Fruit fly (Drosophila melanogaster): ENCODE results near the gene Hmu.
A peak's percentile ranks its signal among the peaks of the same experiment; 100 is the strongest.

Hmu gene

DNA sequence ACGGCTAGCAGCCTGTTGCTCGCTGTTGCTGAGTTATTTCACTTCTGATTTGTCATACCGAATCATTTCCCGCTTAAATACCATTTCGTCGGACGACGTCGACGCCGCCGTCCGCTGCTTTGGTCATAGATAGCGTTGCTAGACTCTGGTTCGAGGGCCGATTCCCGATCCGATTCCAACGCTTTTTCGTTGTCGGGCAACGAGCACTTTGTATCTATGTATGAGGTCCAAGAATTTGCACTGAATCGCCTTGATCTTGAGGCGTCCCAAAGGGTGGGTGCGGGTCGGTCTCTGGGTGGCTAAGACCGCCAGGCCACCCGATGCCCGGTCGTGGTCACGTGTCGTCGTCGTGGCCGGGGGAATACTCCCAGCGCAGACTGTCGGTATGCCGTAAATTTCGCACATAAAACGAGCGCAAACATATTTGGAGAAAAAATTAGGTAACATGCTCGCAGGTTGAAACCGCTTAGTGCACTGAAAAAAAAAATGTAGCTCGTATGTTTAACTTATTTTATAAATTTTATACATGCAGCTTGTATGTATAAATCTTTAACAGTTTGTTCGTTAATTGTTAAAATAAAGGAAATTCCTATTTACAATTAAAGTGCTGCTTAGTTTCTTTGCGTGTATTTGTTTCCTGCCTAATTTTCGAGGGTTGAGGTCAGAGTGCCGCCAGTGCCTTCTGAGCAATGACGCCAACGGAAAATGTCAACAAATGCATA, 3.8 kb downstream of the Hmu start, which contains the start of gene CG3348 (continued):
- TF ChIP-seq CTCF (GFP tag; optimal IDR thresholded peaks at IDR 0.05) = no peak
- peak; percentile 53 for TF ChIP-seq CG10979 (tag; optimal IDR thresholded peaks at IDR 0.05)
- TF ChIP-seq Doc2 (GFP tag; IDR thresholded peaks at IDR 0.05) = no peak
- peak; percentile 58 for TF ChIP-seq CG7372 (GFP tag; IDR thresholded peaks at IDR 0.05)
- TF ChIP-seq CG11560 (tag; IDR thresholded peaks at IDR 0.05) = peak; percentile 53; the same call in 1 of the 3 replicates
- TF ChIP-seq CG4282 (GFP tag; optimal IDR thresholded peaks at IDR 0.05) = no peak
- TF ChIP-seq CG30020 (tag; optimal IDR thresholded peaks at IDR 0.05) = no peak
- TF ChIP-seq Bdp1 (GFP tag; optimal IDR thresholded peaks at IDR 0.05) = peak; percentile 40
- TF ChIP-seq fu2 (GFP tag; optimal IDR thresholded peaks at IDR 0.05) = peak; percentile 43
- no peak for TF ChIP-seq Sry-δ (GFP tag; optimal IDR thresholded peaks at IDR 0.05)
- no peak for TF ChIP-seq corto (GFP tag; optimal IDR thresholded peaks at IDR 0.05)
- TF ChIP-seq Trl (optimal IDR thresholded peaks at IDR 0.05) = no peak
- TF ChIP-seq Trl (GFP tag; optimal IDR thresholded peaks at IDR 0.05) = peak; percentile 20
- peak; percentile 82 for TF ChIP-seq CG9817 (tag; optimal IDR thresholded peaks at IDR 0.05)
- TF ChIP-seq aop (GFP tag; IDR thresholded peaks at IDR 0.05) = no peak
- peak; percentile 73 for TF ChIP-seq CG13775 (GFP tag; optimal IDR thresholded peaks at IDR 0.05)
- peak; percentile 40 for TF ChIP-seq Max (GFP tag; optimal IDR thresholded peaks at IDR 0.05)
- TF ChIP-seq stc (GFP tag; IDR thresholded peaks at IDR 0.05) = 0 out of 2 replicates have a peak, but pooled peaks have one; percentile 30
- peak; percentile 78 for TF ChIP-seq CG11504 (tag; optimal IDR thresholded peaks at IDR 0.05)
- peak; percentile 65; the same call in 2 of the 3 replicates for TF ChIP-seq ci (GFP tag; IDR thresholded peaks at IDR 0.05)
- peak; percentile 64 for TF ChIP-seq CG2712 (tag; optimal IDR thresholded peaks at IDR 0.05)
- TF ChIP-seq CG1602 (GFP tag; optimal IDR thresholded peaks at IDR 0.05) = peak; percentile 31
- TF ChIP-seq Ptx1 (GFP tag; IDR thresholded peaks at IDR 0.05) = peak; percentile 65
- TF ChIP-seq Usf (GFP tag; optimal IDR thresholded peaks at IDR 0.05) = peak; percentile 81
- no peak for TF ChIP-seq p53 (GFP tag; optimal IDR thresholded peaks at IDR 0.05)
- no peak for TF ChIP-seq sqz (GFP tag; optimal IDR thresholded peaks at IDR 0.05)
- TF ChIP-seq Lhr (GFP tag; optimal IDR thresholded peaks at IDR 0.05) = no peak
- peak; percentile 29 for TF ChIP-seq CG9437 (GFP tag; optimal IDR thresholded peaks at IDR 0.05)
- TF ChIP-seq Myb (GFP tag; optimal IDR thresholded peaks at IDR 0.05) = peak; percentile 50
- peak; percentile 36 for TF ChIP-seq Hand (GFP tag; optimal IDR thresholded peaks at IDR 0.05)
- peak; percentile 94 for TF ChIP-seq CG2120 (GFP tag; optimal IDR thresholded peaks at IDR 0.05)
- peak; percentile 52 for TF ChIP-seq CG4424 (GFP tag; optimal IDR thresholded peaks at IDR 0.05)
- peak; percentile 73 for TF ChIP-seq CG12155 (GFP tag; optimal IDR thresholded peaks at IDR 0.05)
- TF ChIP-seq Mad (GFP tag; optimal IDR thresholded peaks at IDR 0.05) = peak; percentile 17
- 0 out of 2 replicates have a peak, but pooled peaks have one; percentile 15 for TF ChIP-seq CG14667 (GFP tag; IDR thresholded peaks at IDR 0.05)
- peak; percentile 54 for TF ChIP-seq CG7928 (GFP tag; optimal IDR thresholded peaks at IDR 0.05)
- no peak for TF ChIP-seq mirr (GFP tag; optimal IDR thresholded peaks at IDR 0.05)
- peak; percentile 61 for TF ChIP-seq CG17361 (GFP tag; IDR thresholded peaks at IDR 0.05)
- no peak for TF ChIP-seq Hey (tag; optimal IDR thresholded peaks at IDR 0.05)
- TF ChIP-seq CG15011 (GFP tag; optimal IDR thresholded peaks at IDR 0.05) = peak; percentile 74
- TF ChIP-seq Hmr (GFP tag; optimal IDR thresholded peaks at IDR 0.05) = peak; percentile 85
- TF ChIP-seq hkb (optimal IDR thresholded peaks at IDR 0.05) = no peak
- peak; percentile 68 for TF ChIP-seq hkb (GFP tag; IDR thresholded peaks at IDR 0.05)
- peak; percentile 75 for TF ChIP-seq Xrp1 (GFP tag; IDR thresholded peaks at IDR 0.05)
- no peak for TF ChIP-seq Dfd (GFP tag; optimal IDR thresholded peaks at IDR 0.05)
- peak; percentile 83 for TF ChIP-seq al (GFP tag; IDR thresholded peaks at IDR 0.05)
- TF ChIP-seq lmd (GFP tag; IDR thresholded peaks at IDR 0.05) = peak; percentile 70
- TF ChIP-seq CG2889 (GFP tag; IDR thresholded peaks at IDR 0.05) = peak; percentile 54; the same call in 1 of the 3 replicates
- peak; percentile 58; the same call in 1 of the 3 replicates for TF ChIP-seq Mrtf (GFP tag; IDR thresholded peaks at IDR 0.05)
- peak; percentile 20; the same call in 1 of the 2 replicates for TF ChIP-seq ro (GFP tag; IDR thresholded peaks at IDR 0.05)
- TF ChIP-seq HmgZ (tag; optimal IDR thresholded peaks at IDR 0.05) = peak; percentile 75
- peak; percentile 20 for TF ChIP-seq CG1529 (GFP tag; optimal IDR thresholded peaks at IDR 0.05)

Measured in whole organism, embryonic.